Worm (Caenorhabditis elegans) whole organism, L2 larva: ENCODE results near the gene sre-48.

ENCODE experiments used
- C34F6.9 ChIP-seq: fragments of 150-350 bp; optimal IDR thresholded peaks from 2 replicates; lab custom pipeline; 2014; ENCODE audit warnings: missing biosample characterization, missing genetic modification characterization
- F13H6.1 ChIP-seq: sonication (generic microtip); optimal IDR thresholded peaks from 2 replicates; lab custom pipeline; 2016; ENCODE audit warnings: missing genetic modification characterization, missing compliant biosample characterization
- R02D3.7 ChIP-seq: fragments of 150-350 bp; optimal IDR thresholded peaks from 2 replicates; lab custom pipeline; 2014; ENCODE audit warnings: missing biosample characterization, missing genetic modification characterization
- Y55F3AM.14 ChIP-seq: fragments of 200-800 bp; sonication (Bioruptor generic); optimal IDR thresholded peaks from 2 replicates; lab custom pipeline; 2018; ENCODE audit warnings: mild to moderate bottlenecking, missing genetic modification characterization, missing compliant biosample characterization
- ZK546.5 ChIP-seq: sonication (generic microtip); optimal IDR thresholded peaks from 2 replicates; lab custom pipeline; 2017; ENCODE audit warnings: missing biosample characterization, missing genetic modification characterization
- aly-2 ChIP-seq: fragments of 150-350 bp; optimal IDR thresholded peaks from 2 replicates; lab custom pipeline; 2014; ENCODE audit warnings: missing biosample characterization, missing genetic modification characterization
- ama-1 ChIP-seq: fragments of 150-350 bp; optimal IDR thresholded peaks from 2 replicates; lab custom pipeline; 2018; ENCODE audit warnings: inconsistent platforms
- blmp-1 ChIP-seq: sonication (generic microtip); optimal IDR thresholded peaks from 2 replicates; lab custom pipeline; 2017; ENCODE audit warnings: missing genetic modification characterization, mild to moderate bottlenecking, missing compliant biosample characterization, antibody characterized with exemption, moderate library complexity; ENCODE audit not compliant: insufficient read depth
- ceh-16 ChIP-seq: fragments of 150-350 bp; optimal IDR thresholded peaks from 2 replicates; lab custom pipeline; 2014; ENCODE audit warnings: missing biosample characterization, missing genetic modification characterization
- ceh-82 ChIP-seq: fragments of 150-350 bp; optimal IDR thresholded peaks from 2 replicates; lab custom pipeline; 2014; ENCODE audit warnings: missing biosample characterization, missing genetic modification characterization
- crh-2 ChIP-seq: sonication (generic microtip); optimal IDR thresholded peaks from 2 replicates; lab custom pipeline; 2017; ENCODE audit warnings: missing biosample characterization, missing genetic modification characterization
- dmd-4 ChIP-seq: sonication (generic microtip); optimal IDR thresholded peaks from 2 replicates; lab custom pipeline; 2017; ENCODE audit warnings: missing biosample characterization, missing genetic modification characterization
- egl-27 ChIP-seq: sonication (generic microtip); optimal IDR thresholded peaks from 3 replicates; lab custom pipeline; 2017; ENCODE audit warnings: missing biosample characterization, missing genetic modification reagents, missing genetic modification characterization
- elt-1 ChIP-seq: fragments of 150-350 bp; optimal IDR thresholded peaks from 2 replicates; lab custom pipeline; 2014; ENCODE audit warnings: missing biosample characterization, missing genetic modification characterization
- elt-3 ChIP-seq: sonication (generic microtip); optimal IDR thresholded peaks from 2 replicates; lab custom pipeline; 2017; ENCODE audit warnings: missing biosample characterization, missing genetic modification characterization
- fos-1 ChIP-seq: fragments of 150-350 bp; optimal IDR thresholded peaks from 2 replicates; lab custom pipeline; 2014; ENCODE audit warnings: missing biosample characterization, missing genetic modification characterization
- gmeb-1 ChIP-seq: fragments of 150-350 bp; optimal IDR thresholded peaks from 2 replicates; lab custom pipeline; 2014; ENCODE audit warnings: missing biosample characterization, missing genetic modification characterization
- lin-11 ChIP-seq: fragments of 150-350 bp; sonication (generic microtip); optimal IDR thresholded peaks from 2 replicates; lab custom pipeline; 2014; ENCODE audit warnings: missing biosample characterization, missing genetic modification characterization, inconsistent platforms, mixed read lengths
- lin-13 ChIP-seq: fragments of 150-350 bp; optimal IDR thresholded peaks from 2 replicates; lab custom pipeline; 2014; ENCODE audit warnings: missing biosample characterization, missing genetic modification reagents, missing genetic modification characterization
- lin-39 ChIP-seq: fragments of 150-350 bp; optimal IDR thresholded peaks from 2 replicates; lab custom pipeline; 2014; ENCODE audit warnings: missing biosample characterization, missing genetic modification reagents, missing genetic modification characterization
- lsy-2 ChIP-seq, 2 experiments: fragments of 150-350 bp in 1 of 2; sonication (generic microtip) in 1 of 2; optimal IDR thresholded peaks; 2 replicates each; lab custom pipeline; 2014 to 2017; ENCODE audit warnings: missing biosample characterization in 2 of 2, missing genetic modification characterization in 2 of 2
- mab-5 ChIP-seq: fragments of 150-350 bp; optimal IDR thresholded peaks from 2 replicates; lab custom pipeline; 2014; ENCODE audit warnings: missing biosample characterization, missing genetic modification characterization
- mbf-1 ChIP-seq: sonication (generic microtip); optimal IDR thresholded peaks from 2 replicates; lab custom pipeline; 2017; ENCODE audit warnings: missing biosample characterization, missing genetic modification characterization
- nhr-10 ChIP-seq: sonication (generic microtip); optimal IDR thresholded peaks from 2 replicates; lab custom pipeline; 2017; ENCODE audit warnings: missing biosample characterization, missing genetic modification characterization
- nhr-11 ChIP-seq: fragments of 150-350 bp; optimal IDR thresholded peaks from 2 replicates; lab custom pipeline; 2014; ENCODE audit warnings: missing biosample characterization, missing genetic modification characterization
- nhr-129 ChIP-seq: fragments of 150-350 bp; optimal IDR thresholded peaks from 2 replicates; lab custom pipeline; 2014; ENCODE audit warnings: missing biosample characterization, missing genetic modification characterization
- nhr-21 ChIP-seq: fragments of 150-350 bp; optimal IDR thresholded peaks from 2 replicates; lab custom pipeline; 2014; ENCODE audit warnings: missing biosample characterization, missing genetic modification characterization
- nhr-23 ChIP-seq: fragments of 150-350 bp; optimal IDR thresholded peaks from 2 replicates; lab custom pipeline; 2014; ENCODE audit warnings: missing biosample characterization, missing genetic modification reagents, missing genetic modification characterization
- nhr-237 ChIP-seq: fragments of 150-350 bp; optimal IDR thresholded peaks from 2 replicates; lab custom pipeline; 2014; ENCODE audit warnings: missing biosample characterization, missing genetic modification characterization
- nhr-25 ChIP-seq: fragments of 150-350 bp; sonication (generic microtip); optimal IDR thresholded peaks from 3 replicates; lab custom pipeline; 2014; ENCODE audit warnings: missing biosample characterization, missing genetic modification characterization
- nhr-6 ChIP-seq: fragments of 150-350 bp; optimal IDR thresholded peaks from 2 replicates; lab custom pipeline; 2014; ENCODE audit warnings: missing biosample characterization, missing genetic modification characterization
- nhr-77 ChIP-seq: fragments of 150-350 bp; optimal IDR thresholded peaks from 2 replicates; lab custom pipeline; 2014; ENCODE audit warnings: missing biosample characterization, missing genetic modification characterization
- peb-1 ChIP-seq: fragments of 150-350 bp; optimal IDR thresholded peaks from 2 replicates; lab custom pipeline; 2014; ENCODE audit warnings: missing biosample characterization, missing genetic modification characterization
- sem-4 ChIP-seq: fragments of 150-350 bp; optimal IDR thresholded peaks from 2 replicates; lab custom pipeline; 2014; ENCODE audit warnings: missing biosample characterization, missing genetic modification reagents, missing genetic modification characterization
- skn-1 ChIP-seq: sonication (generic microtip); optimal IDR thresholded peaks from 2 replicates; lab custom pipeline; 2017; ENCODE audit warnings: missing biosample characterization, missing genetic modification characterization
- sma-3 ChIP-seq: sonication (generic microtip); optimal IDR thresholded peaks from 2 replicates; lab custom pipeline; 2016; ENCODE audit warnings: missing genetic modification reagents, missing genetic modification characterization, missing compliant biosample characterization
- sma-9 ChIP-seq, 2 experiments: fragments of 150-350 bp in 1 of 2; sonication (generic microtip) in 1 of 2; optimal IDR thresholded peaks; 2 replicates each; lab custom pipeline; 2014 to 2016; ENCODE audit warnings: missing genetic modification characterization in 2 of 2, mild to moderate bottlenecking in 1 of 2, missing biosample characterization in 1 of 2, missing compliant biosample characterization in 1 of 2, missing genetic modification reagents in 1 of 2, moderate library complexity in 1 of 2
- snpc-4 ChIP-seq: fragments of 150-350 bp; optimal IDR thresholded peaks from 2 replicates; lab custom pipeline; 2014; ENCODE audit warnings: missing biosample characterization, missing genetic modification characterization
- unc-55 ChIP-seq: fragments of 150-350 bp; sonication (generic microtip); optimal IDR thresholded peaks from 3 replicates; lab custom pipeline; 2014; ENCODE audit warnings: missing biosample characterization, missing genetic modification reagents, missing genetic modification characterization
- zag-1 ChIP-seq: fragments of 150-350 bp; optimal IDR thresholded peaks from 2 replicates; lab custom pipeline; 2014; ENCODE audit warnings: missing biosample characterization, missing genetic modification characterization
- ztf-1 ChIP-seq: fragments of 200-800 bp; sonication (Bioruptor generic); conservative IDR thresholded peaks from 2 replicates; pipeline ENCODE4 v1.3.6; 2022; ENCODE audit warnings: missing genetic modification characterization, missing compliant biosample characterization
- ztf-11 ChIP-seq: sonication (generic microtip); optimal IDR thresholded peaks from 2 replicates; lab custom pipeline; 2017; ENCODE audit warnings: missing biosample characterization, missing genetic modification characterization
- ztf-4 ChIP-seq: fragments of 150-350 bp; optimal IDR thresholded peaks from 2 replicates; lab custom pipeline; 2014; ENCODE audit warnings: missing biosample characterization, missing genetic modification characterization

The sre-48 gene

ce11 chrII:13961567-13961966 is 18.1 kb downstream of the sre-48 start:
- TF ChIP-seq lin-11 (tag; lab: Kevin White, UChicago): no peak
- TF ChIP-seq nhr-25 (tag; lab: Kevin White, UChicago): no peak
- TF ChIP-seq fos-1 (tag; lab: Kevin White, UChicago): no peak
- TF ChIP-seq mab-5 (tag; lab: Kevin White, UChicago): no peak

ce11 chrII:13958359-13958758 is 21.3 kb downstream of the sre-48 start:
- no peak for TF ChIP-seq ceh-16 (tag; lab: Kevin White, UChicago)
- peak in 1 of 2 experiments; percentile 11 for TF ChIP-seq lsy-2 (tag; optimal IDR thresholded peaks at IDR 0.05; lab: Kevin White, UChicago)
- TF ChIP-seq nhr-10 (tag; lab: Kevin White, UChicago): no peak
- no peak for TF ChIP-seq skn-1 (tag; lab: Kevin White, UChicago)
- TF ChIP-seq sma-9 (GFP tag; optimal IDR thresholded peaks at IDR 0.05; lab: Kevin White, UChicago): peak; percentile 10
- no peak for TF ChIP-seq sma-9 (tag; optimal IDR thresholded peaks at IDR 0.05; lab: Kevin White, UChicago)
- TF ChIP-seq, all 48 proteins: peak for 2

- TF ChIP-seq sma-9 (GFP tag; optimal IDR thresholded peaks at IDR 0.05; lab: Kevin White, UChicago) (peak; percentile 64), sma-9 (tag; optimal IDR thresholded peaks at IDR 0.05; lab: Kevin White, UChicago) (no peak), gmeb-1 (tag; lab: Kevin White, UChicago) (peak; percentile 3), ZK546.5 (no peak)
- TF ChIP-seq, all 48 proteins: peak for 2
These were observed 22.2 kb downstream of the sre-48 start, which contains the start of gene zip-3 for ce11 chrII:13957437-13957836. Gene zip-3, minus strand, starts transcription at chrII:13957457.

ce11 chrII:13956529-13956928 is 23.2 kb downstream of the sre-48 start:
- no peak for TF ChIP-seq nhr-21 (tag; lab: Kevin White, UChicago)
- TF ChIP-seq ztf-4 (tag; lab: Kevin White, UChicago): no peak
- TF ChIP-seq Y55F3AM.14 (GFP tag; lab: Kevin White, UChicago): no peak
- TF ChIP-seq nhr-11 (tag; lab: Kevin White, UChicago): no peak
- TF ChIP-seq R02D3.7 (tag; lab: Kevin White, UChicago): no peak
- no peak for TF ChIP-seq blmp-1 (tag; lab: Kevin White, UChicago)
- TF ChIP-seq fos-1 (tag; lab: Kevin White, UChicago): peak; percentile 59
- TF ChIP-seq nhr-25 (tag; lab: Kevin White, UChicago): no peak
- TF ChIP-seq ZK546.5: no peak
- TF ChIP-seq ztf-1 (GFP tag; lab: Robert Waterston, UW): no peak
- TF ChIP-seq lin-13 (GFP tag; lab: Kevin White, UChicago): no peak
- TF ChIP-seq ceh-82 (tag; lab: Kevin White, UChicago): no peak
- TF ChIP-seq sem-4 (tag; lab: Kevin White, UChicago): no peak
- TF ChIP-seq nhr-23 (tag; lab: Kevin White, UChicago): no peak
- no peak for TF ChIP-seq mbf-1 (tag; lab: Kevin White, UChicago)
- TF ChIP-seq lin-39: no peak
- no peak for TF ChIP-seq elt-1
- peak; percentile 38 for TF ChIP-seq gmeb-1 (tag; lab: Kevin White, UChicago)
- TF ChIP-seq peb-1 (tag; lab: Kevin White, UChicago): no peak
- TF ChIP-seq nhr-6 (tag; lab: Kevin White, UChicago): no peak
- TF ChIP-seq unc-55 (GFP tag; lab: Kevin White, UChicago): no peak
- no peak for TF ChIP-seq egl-27 (tag; lab: Kevin White, UChicago)
- no peak for TF ChIP-seq lin-11 (tag; lab: Kevin White, UChicago)
- TF ChIP-seq nhr-129 (tag; lab: Kevin White, UChicago): peak; percentile 8
- no peak for TF ChIP-seq dmd-4 (tag; lab: Kevin White, UChicago)
- no peak for TF ChIP-seq aly-2 (tag; lab: Kevin White, UChicago)
- TF ChIP-seq nhr-10 (tag; lab: Kevin White, UChicago): no peak
- no peak for TF ChIP-seq skn-1 (tag; lab: Kevin White, UChicago)
- no peak for TF ChIP-seq zag-1 (tag; lab: Kevin White, UChicago)
- TF ChIP-seq ztf-11 (tag; lab: Kevin White, UChicago): no peak
- no peak for TF ChIP-seq F13H6.1
- no peak for TF ChIP-seq ama-1 (lab: Kevin White, UChicago)
- no peak for TF ChIP-seq C34F6.9 (tag; lab: Kevin White, UChicago)
- TF ChIP-seq sma-3 (GFP tag; lab: Kevin White, UChicago): no peak
- peak; percentile 20 for TF ChIP-seq sma-9 (GFP tag; optimal IDR thresholded peaks at IDR 0.05; lab: Kevin White, UChicago)
- TF ChIP-seq sma-9 (tag; optimal IDR thresholded peaks at IDR 0.05; lab: Kevin White, UChicago): no peak
- no peak for TF ChIP-seq snpc-4 (tag; lab: Kevin White, UChicago)
- no peak for TF ChIP-seq nhr-237 (tag; lab: Kevin White, UChicago)
- TF ChIP-seq elt-3 (tag; lab: Kevin White, UChicago): no peak
- peak; percentile 29 for TF ChIP-seq crh-2 (tag; lab: Kevin White, UChicago)
- TF ChIP-seq nhr-77 (tag; lab: Kevin White, UChicago): no peak
- TF ChIP-seq, all 48 proteins: peak for 5
